Fruit fly (Drosophila melanogaster) whole organism, embryonic: ENCODE results near the gene CG7556.

ENCODE experiments used
- Awh ChIP-seq: fragments of 200-800 bp; sonication (Bioruptor generic); IDR thresholded peaks from 2 replicates; pipeline ENCODE4, ENCODE4 v1.3.6; 2022; ENCODE audit warnings: missing biosample characterization, missing genetic modification characterization
- BEAF-32 ChIP-seq: fragments of 200-800 bp; sonication (Bioruptor generic); optimal IDR thresholded peaks from 3 replicates; lab custom pipeline; 2017; ENCODE audit warnings: missing biosample characterization, missing genetic modification characterization, mild to moderate bottlenecking, moderate library complexity, missing genetic modification reagents
- CG12071 ChIP-seq: fragments of 200-800 bp; sonication (Bioruptor generic); optimal IDR thresholded peaks from 3 replicates; lab custom pipeline; 2018; ENCODE audit warnings: missing biosample characterization, mild to moderate bottlenecking, missing genetic modification characterization
- CG12219 ChIP-seq: fragments of 200-800 bp; sonication (Bioruptor generic); optimal IDR thresholded peaks from 3 replicates; lab custom pipeline; 2018; ENCODE audit warnings: missing biosample characterization, mild to moderate bottlenecking, missing genetic modification characterization
- CG13424 ChIP-seq: fragments of 200-800 bp; sonication (Bioruptor generic); optimal IDR thresholded peaks from 2 replicates; lab custom pipeline; 2019; ENCODE audit warnings: missing biosample characterization, mild to moderate bottlenecking, missing genetic modification characterization, moderate library complexity
- CG13775 ChIP-seq: fragments of 200-800 bp; sonication (Bioruptor generic); optimal IDR thresholded peaks from 3 replicates; lab custom pipeline; 2017; ENCODE audit warnings: missing biosample characterization, mild to moderate bottlenecking, missing genetic modification characterization
- CG14860 ChIP-seq: fragments of 200-800 bp; sonication (Bioruptor generic); IDR thresholded peaks from 3 replicates; pipeline ENCODE4 v1.3.6; 2022; ENCODE audit warnings: missing biosample characterization, missing genetic modification characterization; ENCODE audit not compliant: partially characterized antibody
- CG17328 ChIP-seq: fragments of 200-800 bp; sonication (Bioruptor generic); IDR thresholded peaks from 2 replicates; pipeline ENCODE4 v1.3.6; 2022; ENCODE audit warnings: missing biosample characterization, missing genetic modification characterization
- CG1792 ChIP-seq: fragments of 200-800 bp; sonication (Bioruptor generic); optimal IDR thresholded peaks from 2 replicates; lab custom pipeline; 2016; ENCODE audit warnings: missing biosample characterization, missing genetic modification characterization
- CG18476 ChIP-seq: fragments of 200-800 bp; sonication (Bioruptor generic); optimal IDR thresholded peaks from 2 replicates; lab custom pipeline; 2016; ENCODE audit warnings: missing biosample characterization, mild to moderate bottlenecking, missing genetic modification characterization
- CG2129 ChIP-seq: fragments of 200-800 bp; sonication (Bioruptor generic); IDR thresholded peaks from 2 replicates; pipeline ENCODE4 v1.3.6; 2022; ENCODE audit warnings: missing biosample characterization, missing genetic modification characterization; ENCODE audit not compliant: partially characterized antibody
- CG30431 ChIP-seq: fragments of 200-800 bp; sonication (Bioruptor generic); optimal IDR thresholded peaks from 2 replicates; lab custom pipeline; 2017; ENCODE audit warnings: missing biosample characterization, missing genetic modification characterization
- CG31441 ChIP-seq: fragments of 200-800 bp; sonication (Bioruptor generic); IDR thresholded peaks from 2 replicates; pipeline ENCODE4 v1.3.6; 2022; ENCODE audit warnings: missing biosample characterization, missing genetic modification characterization
- CG3838 ChIP-seq: fragments of 200-800 bp; sonication (Bioruptor generic); optimal IDR thresholded peaks from 3 replicates; lab custom pipeline; 2016; ENCODE audit warnings: missing biosample characterization, missing genetic modification characterization
- CG4617 ChIP-seq: fragments of 200-800 bp; sonication (Bioruptor generic); optimal IDR thresholded peaks from 3 replicates; lab custom pipeline; 2016; ENCODE audit warnings: missing biosample characterization, missing genetic modification characterization, borderline replicate concordance
- CG6254 ChIP-seq: fragments of 200-800 bp; sonication (Bioruptor generic); optimal IDR thresholded peaks from 3 replicates; lab custom pipeline; 2017; ENCODE audit warnings: mild to moderate bottlenecking, missing biosample characterization, missing genetic modification reagents, missing genetic modification characterization
- CG6854 ChIP-seq: fragments of 200-800 bp; sonication (Bioruptor generic); optimal IDR thresholded peaks from 3 replicates; lab custom pipeline; 2017; ENCODE audit warnings: missing biosample characterization, mild to moderate bottlenecking, missing genetic modification characterization
- CrebB ChIP-seq: fragments of 200-800 bp; sonication (Bioruptor generic); optimal IDR thresholded peaks from 3 replicates; lab custom pipeline; 2018; ENCODE audit warnings: missing biosample characterization, mild to moderate bottlenecking, missing genetic modification characterization
- Dbx ChIP-seq: fragments of 200-800 bp; sonication (Bioruptor generic); IDR thresholded peaks from 3 replicates; pipeline ENCODE4 v1.3.6; 2022; ENCODE audit warnings: missing biosample characterization, missing genetic modification characterization
- E2f1 ChIP-seq: fragments of 200-800 bp; sonication (Bioruptor generic); IDR thresholded peaks from 2 replicates; pipeline ENCODE4 v1.3.6; 2022; ENCODE audit warnings: missing biosample characterization, missing genetic modification characterization
- E2f2 ChIP-seq: fragments of 200-800 bp; sonication (Bioruptor generic); IDR thresholded peaks from 2 replicates; pipeline ENCODE4 v1.3.6; 2022; ENCODE audit warnings: missing biosample characterization, missing genetic modification characterization
- Fer2 ChIP-seq: fragments of 200-800 bp; sonication (Bioruptor generic); optimal IDR thresholded peaks from 2 replicates; lab custom pipeline; 2018; ENCODE audit warnings: missing biosample characterization, mild to moderate bottlenecking, missing genetic modification characterization, moderate library complexity
- HmgZ ChIP-seq: fragments of 200-800 bp; sonication (Bioruptor generic); optimal IDR thresholded peaks from 2 replicates; lab custom pipeline; 2018; ENCODE audit warnings: missing biosample characterization, mild to moderate bottlenecking, missing genetic modification characterization
- Hr39 ChIP-seq: fragments of >200 bp; optimal IDR thresholded peaks from 2 replicates; lab custom pipeline; 2017
- MBD-R2 ChIP-seq: fragments of 200-800 bp; sonication (Bioruptor generic); IDR thresholded peaks from 2 replicates; pipeline ENCODE4 v1.3.6; 2022; ENCODE audit warnings: missing biosample characterization, missing genetic modification characterization
- Oli ChIP-seq: fragments of 200-800 bp; sonication (Bioruptor generic); optimal IDR thresholded peaks from 2 replicates; lab custom pipeline; 2018; ENCODE audit warnings: missing biosample characterization, mild to moderate bottlenecking, missing genetic modification characterization, moderate library complexity
- Optix ChIP-seq: fragments of 200-800 bp; sonication (Bioruptor generic); IDR thresholded peaks from 3 replicates; pipeline ENCODE4 v1.3.6; 2022; ENCODE audit warnings: missing biosample characterization, missing genetic modification characterization
- Pdp1 ChIP-seq, 2 experiments: fragments of 200-800 bp; sonication (Bioruptor generic); optimal IDR thresholded peaks; 3 replicates each; lab custom pipeline; 2016; ENCODE audit warnings: missing biosample characterization in 2 of 2, missing genetic modification characterization in 2 of 2, mild to moderate bottlenecking in 1 of 2, moderate library complexity in 1 of 2
- Ptx1 ChIP-seq: fragments of 200-800 bp; sonication (Bioruptor generic); IDR thresholded peaks from 2 replicates; pipeline ENCODE4 v1.3.6; 2022; ENCODE audit warnings: missing biosample characterization, missing genetic modification characterization
- Rfx ChIP-seq: fragments of 200-800 bp; sonication (Bioruptor generic); IDR thresholded peaks from 2 replicates; pipeline ENCODE4 v1.3.6; 2022; ENCODE audit warnings: missing biosample characterization, missing genetic modification characterization
- Spps ChIP-seq: fragments of 200-800 bp; sonication (Bioruptor generic); optimal IDR thresholded peaks from 2 replicates; lab custom pipeline; 2018; ENCODE audit warnings: missing biosample characterization, mild to moderate bottlenecking, missing genetic modification characterization
- ase ChIP-seq: fragments of 200-800 bp; sonication (Bioruptor generic); IDR thresholded peaks from 3 replicates; pipeline ENCODE4 v1.3.6; 2022; ENCODE audit warnings: missing biosample characterization, missing genetic modification characterization
- chm ChIP-seq: fragments of 200-800 bp; sonication (Bioruptor generic); IDR thresholded peaks from 2 replicates; pipeline ENCODE4 v1.3.6; 2022; ENCODE audit warnings: missing biosample characterization, missing genetic modification characterization
- da ChIP-seq: fragments of 200-800 bp; sonication (Bioruptor generic); optimal IDR thresholded peaks from 2 replicates; lab custom pipeline; 2016; ENCODE audit warnings: missing biosample characterization, missing genetic modification characterization
- emc ChIP-seq: fragments of 200-800 bp; sonication (Bioruptor generic); optimal IDR thresholded peaks from 2 replicates; lab custom pipeline; 2016; ENCODE audit warnings: missing biosample characterization, missing genetic modification characterization
- fu2 ChIP-seq: fragments of 200-800 bp; sonication (Bioruptor generic); optimal IDR thresholded peaks from 2 replicates; lab custom pipeline; 2016; ENCODE audit warnings: missing biosample characterization, missing genetic modification characterization
- lov ChIP-seq, 2 experiments: fragments of 200-800 bp in 1 of 2; fragments of >200 bp in 1 of 2; sonication (Bioruptor generic) in 1 of 2; IDR thresholded peaks in 1 of 2; optimal IDR thresholded peaks in 1 of 2; 2 replicates in 1 of 2; 3 replicates in 1 of 2; pipeline versions ENCODE4 v1.3.6 to Lab custom; 2017 to 2022; ENCODE audit warnings: missing biosample characterization in 1 of 2, missing genetic modification characterization in 1 of 2
- nmo ChIP-seq: fragments of 200-800 bp; sonication (Bioruptor generic); optimal IDR thresholded peaks from 2 replicates; lab custom pipeline; 2018; ENCODE audit warnings: missing biosample characterization, mild to moderate bottlenecking, missing genetic modification characterization, moderate library complexity
- onecut ChIP-seq: fragments of 200-800 bp; sonication (Bioruptor generic); IDR thresholded peaks from 2 replicates; pipeline ENCODE4 v1.3.6; 2022; ENCODE audit warnings: missing biosample characterization, missing genetic modification characterization
- otp ChIP-seq: fragments of 200-800 bp; sonication (Bioruptor generic); IDR thresholded peaks from 3 replicates; pipeline ENCODE4, ENCODE4 v1.3.6; 2022; ENCODE audit warnings: missing biosample characterization, missing genetic modification characterization
- pfk ChIP-seq: fragments of 200-800 bp; sonication (Bioruptor generic); optimal IDR thresholded peaks from 2 replicates; lab custom pipeline; 2018; ENCODE audit warnings: missing biosample characterization, mild to moderate bottlenecking, missing genetic modification characterization, moderate library complexity
- row ChIP-seq: fragments of 200-800 bp; sonication (Bioruptor generic); IDR thresholded peaks from 3 replicates; pipeline ENCODE4 v1.3.6; 2022; ENCODE audit warnings: missing biosample characterization, missing genetic modification characterization
- salm ChIP-seq: fragments of 200-800 bp; sonication (Bioruptor generic); optimal IDR thresholded peaks from 2 replicates; lab custom pipeline; 2018; ENCODE audit warnings: missing biosample characterization, mild to moderate bottlenecking, missing genetic modification characterization
- sens ChIP-seq: fragments of 200-800 bp; sonication (Bioruptor generic); peaks from one replicate; lab custom pipeline; 2016; ENCODE audit warnings: missing biosample characterization, missing genetic modification characterization
- sug ChIP-seq: fragments of 200-800 bp; optimal IDR thresholded peaks from 2 replicates; lab custom pipeline; 2019; ENCODE audit warnings: missing biosample characterization, mild to moderate bottlenecking, missing genetic modification characterization, moderate library complexity
- tll ChIP-seq, 2 experiments: fragments of 200-800 bp in 1 of 2; fragments of >200 bp in 1 of 2; sonication (Bioruptor generic) in 1 of 2; optimal IDR thresholded peaks; 2 replicates each; lab custom pipeline; 2017 to 2019; ENCODE audit warnings: missing biosample characterization in 2 of 2, missing genetic modification characterization in 2 of 2, mild to moderate bottlenecking in 1 of 2, moderate library complexity in 1 of 2
- toy ChIP-seq: fragments of 200-800 bp; sonication (Bioruptor generic); IDR thresholded peaks from 2 replicates; pipeline ENCODE4 v1.3.6; 2022; ENCODE audit warnings: missing biosample characterization, missing genetic modification characterization
- ttk ChIP-seq: fragments of 200-800 bp; sonication (Bioruptor generic); IDR thresholded peaks from 2 replicates; pipeline ENCODE4 v2.1.2; 2022; ENCODE audit warnings: missing biosample characterization, missing genetic modification characterization
- yki ChIP-seq: fragments of >200 bp; optimal IDR thresholded peaks from 3 replicates; lab custom pipeline; 2018
- zf30C ChIP-seq: fragments of 200-800 bp; sonication (Bioruptor generic); optimal IDR thresholded peaks from 3 replicates; lab custom pipeline; 2018; ENCODE audit warnings: missing biosample characterization, mild to moderate bottlenecking, missing genetic modification characterization

Gene CG7556

dm6 chrX:19179696-19180255 lies at the start of gene CG7556, which contains the start of gene CG7453 (continued):
- no peak for TF ChIP-seq Hr39 (lab: Kevin White, UChicago)
- peak; percentile 38 for TF ChIP-seq CG4617 (GFP tag; lab: Kevin White, UChicago)
- no peak for TF ChIP-seq yki
- TF ChIP-seq fu2 (GFP tag; lab: Kevin White, UChicago) = peak; percentile 79
- TF ChIP-seq CG6254 (GFP tag; lab: Kevin White, UChicago) = no peak
- no peak for TF ChIP-seq otp
- no peak for TF ChIP-seq CG1792 (GFP tag; lab: Kevin White, UChicago)
- TF ChIP-seq CG12071 (GFP tag; lab: Kevin White, UChicago) = no peak
- TF ChIP-seq CG18476 (GFP tag; lab: Kevin White, UChicago) = peak; percentile 79
- TF ChIP-seq Awh (GFP tag; lab: Robert Waterston, UW) = no peak
- no peak for TF ChIP-seq toy
- peak; percentile 47; the same call in 2 of the 3 replicates for TF ChIP-seq Dbx (GFP tag; lab: Robert Waterston, UW)
- TF ChIP-seq zf30C (GFP tag; lab: Kevin White, UChicago) = peak; percentile 64
- TF ChIP-seq Optix (GFP tag; lab: Robert Waterston, UW) = no peak
- TF ChIP-seq HmgZ (tag; lab: Kevin White, UChicago) = peak; percentile 57
- TF ChIP-seq E2f2 (GFP tag; lab: Robert Waterston, UW) = peak; percentile 45; the same call in 1 of the 2 replicates
- peak; percentile 24; the same call in 1 of the 3 replicates for TF ChIP-seq ase (GFP tag; lab: Robert Waterston, UW)
- peak; percentile 80 for TF ChIP-seq nmo
- TF ChIP-seq row (GFP tag; lab: Robert Waterston, UW) = peak; percentile 83
- TF ChIP-seq tll (GFP tag; optimal IDR thresholded peaks at IDR 0.05; lab: Kevin White, UChicago) = no peak
- TF ChIP-seq Spps = peak; percentile 19
- peak; percentile 77 for TF ChIP-seq Pdp1 (GFP tag; optimal IDR thresholded peaks at IDR 0.05; lab: Kevin White, UChicago)
- TF ChIP-seq Ptx1 (GFP tag; lab: Robert Waterston, UW) = peak; percentile 73
- TF ChIP-seq Fer2 (tag; lab: Kevin White, UChicago) = peak; percentile 55
- peak; percentile 69 for TF ChIP-seq Oli (tag; lab: Kevin White, UChicago)
- no peak for TF ChIP-seq ttk (GFP tag; lab: Robert Waterston, UW)
- no peak for TF ChIP-seq salm (tag; lab: Kevin White, UChicago)
- TF ChIP-seq chm (GFP tag; lab: Robert Waterston, UW) = no peak
- no peak for TF ChIP-seq lov (optimal IDR thresholded peaks at IDR 0.05; lab: Kevin White, UChicago)
- TF ChIP-seq lov (GFP tag; IDR thresholded peaks at IDR 0.05; lab: Robert Waterston, UW) = no peak
- TF ChIP-seq CG14860 (GFP tag; lab: Robert Waterston, UW) = no peak
- TF ChIP-seq emc = peak; percentile 57
- TF ChIP-seq CG3838 (GFP tag; lab: Kevin White, UChicago) = peak; percentile 14
- peak; percentile 63; the same call in 1 of the 2 replicates for TF ChIP-seq CG31441 (GFP tag; lab: Robert Waterston, UW)
- TF ChIP-seq Rfx (GFP tag; lab: Robert Waterston, UW) = peak; percentile 69
- no peak for TF ChIP-seq CG2129 (GFP tag; lab: Robert Waterston, UW)
- peak; percentile 56 for TF ChIP-seq BEAF-32 (GFP tag; lab: Kevin White, UChicago)
- peak; percentile 45 for TF ChIP-seq CG30431 (GFP tag; lab: Kevin White, UChicago)
- peak; percentile 83 for TF ChIP-seq MBD-R2 (GFP tag; lab: Robert Waterston, UW)
- TF ChIP-seq sug = peak; percentile 75
- TF ChIP-seq CG13775 = peak; percentile 83
- TF ChIP-seq CG12219 = peak; percentile 47
- TF ChIP-seq onecut = 0 out of 2 replicates have a peak, but pooled peaks have one; percentile 9
- TF ChIP-seq E2f1 = peak; percentile 51; the same call in 1 of the 2 replicates
- TF ChIP-seq CG17328 (GFP tag; lab: Robert Waterston, UW) = 0 out of 2 replicates have a peak, but pooled peaks have one; percentile 27
- TF ChIP-seq da (GFP tag; lab: Kevin White, UChicago) = peak; percentile 35
- TF ChIP-seq CrebB = no peak
- TF ChIP-seq CG13424 = peak; percentile 77
- TF ChIP-seq CG6854 (GFP tag; lab: Kevin White, UChicago) = no peak
- TF ChIP-seq sens (GFP tag; lab: Kevin White, UChicago) = peak; percentile 96
- no peak for TF ChIP-seq pfk
